Worm (Caenorhabditis elegans): ENCODE data around the gene sec-15.

The sec-15 gene

ce11 chrX:8835887-8836348 lies 403 bp upstream of the sec-15 start, which contains the start of gene C28G1.2 (continued):
- TF ChIP-seq ama-1 (optimal IDR thresholded peaks at IDR 0.05) (no peak), pat-9 (tag; optimal IDR thresholded peaks at IDR 0.05) (peak; percentile 93), unc-3 (GFP tag; conservative IDR thresholded peaks at IDR 0.05) (peak; percentile 97), unc-3 (tag; optimal IDR thresholded peaks at IDR 0.05) (peak; percentile 94), C08G9.2 (tag; optimal IDR thresholded peaks at IDR 0.05) (peak; percentile 87), ceh-24 (tag; optimal IDR thresholded peaks at IDR 0.05) (peak; percentile 79), mec-3 (tag; optimal IDR thresholded peaks at IDR 0.05; ENCODE audit: borderline replicate concordance) (peak; percentile 75), fkh-6 (tag; optimal IDR thresholded peaks at IDR 0.05) (peak; percentile 91), zip-5 (tag; optimal IDR thresholded peaks at IDR 0.05) (peak; percentile 80), K09A11.1 (tag; optimal IDR thresholded peaks at IDR 0.05; ENCODE audit: insufficient read depth) (peak; percentile 87), ttx-3 (tag; optimal IDR thresholded peaks at IDR 0.05) (peak; percentile 95), tbx-7 (tag; optimal IDR thresholded peaks at IDR 0.05) (peak; percentile 77), gmeb-2 (tag; optimal IDR thresholded peaks at IDR 0.05) (peak; percentile 94), ceh-14 (tag; optimal IDR thresholded peaks at IDR 0.05) (peak; percentile 92), syd-9 (tag; optimal IDR thresholded peaks at IDR 0.05) (peak; percentile 96), tbx-2 (tag; optimal IDR thresholded peaks at IDR 0.05) (peak; percentile 95), nhr-11 (tag; optimal IDR thresholded peaks at IDR 0.05) (no peak), ceh-34 (tag; optimal IDR thresholded peaks at IDR 0.05) (peak; percentile 97), elt-2 (tag; optimal IDR thresholded peaks at IDR 0.05) (peak; percentile 96), pha-4 (tag; optimal IDR thresholded peaks at IDR 0.05) (no peak), sox-4 (tag; optimal IDR thresholded peaks at IDR 0.05) (peak; percentile 94), ceh-22 (tag; optimal IDR thresholded peaks at IDR 0.05) (peak; percentile 8), pag-3 (tag; optimal IDR thresholded peaks at IDR 0.05; ENCODE audit: borderline replicate concordance) (peak; percentile 86), F13H6.1 (tag; optimal IDR thresholded peaks at IDR 0.05) (peak; percentile 94), unc-42 (tag; optimal IDR thresholded peaks at IDR 0.05) (peak; percentile 93), odd-2 (tag; optimal IDR thresholded peaks at IDR 0.05) (peak; percentile 71), ets-4 (tag; optimal IDR thresholded peaks at IDR 0.05) (peak; percentile 52), elt-4 (tag; optimal IDR thresholded peaks at IDR 0.05) (peak; percentile 90), ceh-45 (GFP tag; IDR thresholded peaks at IDR 0.05) (peak; percentile 94), ztf-16 (tag; optimal IDR thresholded peaks at IDR 0.05) (peak; percentile 93), madf-2 (tag; optimal IDR thresholded peaks at IDR 0.05) (peak; percentile 93), K02D7.2 (tag; optimal IDR thresholded peaks at IDR 0.05) (peak; percentile 94), hlh-30 (tag; optimal IDR thresholded peaks at IDR 0.05; ENCODE audit: insufficient read depth) (peak; percentile 76), sox-2 (GFP tag; IDR thresholded peaks at IDR 0.05) (peak; percentile 86), che-1 (tag; optimal IDR thresholded peaks at IDR 0.05) (peak; percentile 93)

- no peak for TF ChIP-seq rnt-1 (tag; optimal IDR thresholded peaks at IDR 0.05)
- no peak for TF ChIP-seq sox-2 (GFP tag; IDR thresholded peaks at IDR 0.05)
- no peak for TF ChIP-seq pax-1 (tag; optimal IDR thresholded peaks at IDR 0.05)
- TF ChIP-seq ama-1 (optimal IDR thresholded peaks at IDR 0.05), result no peak
- no peak for TF ChIP-seq hlh-30 (tag; optimal IDR thresholded peaks at IDR 0.05; ENCODE audit: insufficient read depth)
- no peak for TF ChIP-seq pqm-1 (tag; optimal IDR thresholded peaks at IDR 0.05)
- no peak for TF ChIP-seq hlh-15 (tag; optimal IDR thresholded peaks at IDR 0.05)
Observed at ce11 chrX:8831162-8831561, 4.4 kb downstream of the sec-15 start, which contains the start of gene C28G1.6. Gene C28G1.6 (minus strand): TSS chrX:8831262.

ce11 chrX:8828365-8828764 lies 7.2 kb downstream of the sec-15 start, which contains the start of gene rcs-1:
Gene rcs-1 (minus strand): TSS chrX:8828540.
- TF ChIP-seq dve-1 (tag; optimal IDR thresholded peaks at IDR 0.05) (no peak), sox-2 (GFP tag; IDR thresholded peaks at IDR 0.05) (no peak), rnt-1 (tag; optimal IDR thresholded peaks at IDR 0.05) (no peak), madf-2 (tag; optimal IDR thresholded peaks at IDR 0.05) (no peak), che-1 (tag; optimal IDR thresholded peaks at IDR 0.05) (no peak), pha-2 (tag; optimal IDR thresholded peaks at IDR 0.05) (no peak), ceh-18 (tag; optimal IDR thresholded peaks at IDR 0.05) (no peak), lim-6 (tag; optimal IDR thresholded peaks at IDR 0.05) (no peak), hlh-6 (tag; optimal IDR thresholded peaks at IDR 0.05) (no peak)

All from whole organism, late embryonic.